Fruit fly (Drosophila melanogaster): ENCODE results near the gene CG42464.

Gene CG42464

dm6 chr2L:3748691-3749090 is 49.4 kb downstream of the CG42464 start (continued):
- 0 out of 3 replicates have a peak, but pooled peaks have one; percentile 24 for TF ChIP-seq dysf (GFP tag; IDR thresholded peaks at IDR 0.05)
- no peak for TF ChIP-seq CG9437 (GFP tag; optimal IDR thresholded peaks at IDR 0.05)
- peak; percentile 35; the same call in 1 of the 3 replicates for TF ChIP-seq Dbx (GFP tag; IDR thresholded peaks at IDR 0.05)
- TF ChIP-seq phol (tag; optimal IDR thresholded peaks at IDR 0.05), result no peak
- TF ChIP-seq emc (GFP tag; optimal IDR thresholded peaks at IDR 0.05), result no peak
- TF ChIP-seq jumu (GFP tag; optimal IDR thresholded peaks at IDR 0.05), result no peak
- no peak for TF ChIP-seq CG14667 (GFP tag; IDR thresholded peaks at IDR 0.05)
- no peak for TF ChIP-seq CG10321 (GFP tag; IDR thresholded peaks at IDR 0.05)
- TF ChIP-seq CG7928 (GFP tag; optimal IDR thresholded peaks at IDR 0.05), result no peak
- TF ChIP-seq ato (GFP tag; IDR thresholded peaks at IDR 0.05; ENCODE audit: partially characterized antibody), result no peak
- TF ChIP-seq crp (GFP tag; optimal IDR thresholded peaks at IDR 0.05), result no peak
- no peak for TF ChIP-seq abd-A (tag; optimal IDR thresholded peaks at IDR 0.05)
- no peak for TF ChIP-seq zen2 (GFP tag; IDR thresholded peaks at IDR 0.05; ENCODE audit: partially characterized antibody)
- no peak for TF ChIP-seq CG11695 (GFP tag; IDR thresholded peaks at IDR 0.05)
- no peak for TF ChIP-seq CG2202 (tag; optimal IDR thresholded peaks at IDR 0.05)
- no peak for TF ChIP-seq CG14050 (GFP tag; IDR thresholded peaks at IDR 0.05)
- TF ChIP-seq CG5953 (GFP tag; IDR thresholded peaks at IDR 0.05), result no peak
- no peak for TF ChIP-seq cato (GFP tag; optimal IDR thresholded peaks at IDR 0.05; ENCODE audit: borderline replicate concordance)
- TF ChIP-seq cad (GFP tag; optimal IDR thresholded peaks at IDR 0.05), result no peak
- TF ChIP-seq z (GFP tag; IDR thresholded peaks at IDR 0.05), result no peak
- peak; percentile 46 for TF ChIP-seq CG12071 (GFP tag; optimal IDR thresholded peaks at IDR 0.05)
- no peak for TF ChIP-seq otp (GFP tag; IDR thresholded peaks at IDR 0.05)
- no peak for TF ChIP-seq disco-r (GFP tag; optimal IDR thresholded peaks at IDR 0.05)
- TF ChIP-seq Nf-YB (GFP tag; optimal IDR thresholded peaks at IDR 0.05), result no peak
- TF ChIP-seq CG11456 (GFP tag; IDR thresholded peaks at IDR 0.05), result peak; percentile 64; the same call in 2 of the 3 replicates
- TF ChIP-seq Lhr (GFP tag; optimal IDR thresholded peaks at IDR 0.05), result no peak
- no peak for TF ChIP-seq CG14014 (GFP tag; IDR thresholded peaks at IDR 0.05)
- TF ChIP-seq ap (GFP tag; IDR thresholded peaks at IDR 0.05), result no peak
- TF ChIP-seq CG34376 (GFP tag; optimal IDR thresholded peaks at IDR 0.05), result no peak
- TF ChIP-seq HmgD (GFP tag; optimal IDR thresholded peaks at IDR 0.05), result no peak
- no peak for TF ChIP-seq D19A (tag; optimal IDR thresholded peaks at IDR 0.05)
- TF ChIP-seq YL-1 (GFP tag; optimal IDR thresholded peaks at IDR 0.05), result no peak
- peak; percentile 34 for TF ChIP-seq CG7839 (tag; optimal IDR thresholded peaks at IDR 0.05)
- no peak for TF ChIP-seq CG14710 (tag; optimal IDR thresholded peaks at IDR 0.05)
- TF ChIP-seq CG13287 (GFP tag; IDR thresholded peaks at IDR 0.05; ENCODE audit: partially characterized antibody), result no peak
- peak; percentile 40 for TF ChIP-seq PHDP (tag; optimal IDR thresholded peaks at IDR 0.05)
- TF ChIP-seq fru (optimal IDR thresholded peaks at IDR 0.05), result no peak
- TF ChIP-seq Dek (tag; optimal IDR thresholded peaks at IDR 0.05), result no peak
- TF ChIP-seq Mrtf (GFP tag; IDR thresholded peaks at IDR 0.05), result no peak
- no peak for TF ChIP-seq Hmx (GFP tag; optimal IDR thresholded peaks at IDR 0.05)
- TF ChIP-seq Neu2 (GFP tag; optimal IDR thresholded peaks at IDR 0.05; ENCODE audit: borderline replicate concordance), result no peak
- TF ChIP-seq CG6683 (GFP tag; optimal IDR thresholded peaks at IDR 0.05), result no peak
- TF ChIP-seq zfh2 (GFP tag; optimal IDR thresholded peaks at IDR 0.05), result no peak
- TF ChIP-seq slp2 (GFP tag; optimal IDR thresholded peaks at IDR 0.05), result no peak
- no peak for TF ChIP-seq dan (GFP tag; IDR thresholded peaks at IDR 0.05)
- TF ChIP-seq CG10366 (GFP tag; IDR thresholded peaks at IDR 0.05), result no peak
- TF ChIP-seq CG13775 (GFP tag; optimal IDR thresholded peaks at IDR 0.05), result no peak
- TF ChIP-seq vfl (GFP tag; optimal IDR thresholded peaks at IDR 0.05), result no peak
- peak; percentile 3 for TF ChIP-seq CG10209 (GFP tag; optimal IDR thresholded peaks at IDR 0.05)
- TF ChIP-seq CG32772 (GFP tag; IDR thresholded peaks at IDR 0.05), result no peak
- no peak for TF ChIP-seq sug (tag; optimal IDR thresholded peaks at IDR 0.05)
- no peak for TF ChIP-seq run (tag; optimal IDR thresholded peaks at IDR 0.05)

All from whole organism, embryonic.